Worm (Caenorhabditis elegans) whole organism, young adult: ENCODE measurements around the gene ephx-1.

Experiments used
- F39B2.1 ChIP-seq: fragments of 200-800 bp; sonication (Bioruptor generic); IDR thresholded peaks from 2 replicates; pipeline ENCODE4 v1.3.6; 2022; ENCODE audit warnings: missing genetic modification reagents, missing genetic modification characterization, missing compliant biosample characterization
- Y95B8A.8 ChIP-seq: fragments of 200-800 bp; sonication (Bioruptor generic); IDR thresholded peaks from 2 replicates; pipeline ENCODE4 v1.3.6; 2022; ENCODE audit warnings: missing genetic modification reagents, missing genetic modification characterization, missing compliant biosample characterization
- ZK185.1 ChIP-seq: sonication (generic microtip); optimal IDR thresholded peaks from 2 replicates; lab custom pipeline; 2016; ENCODE audit warnings: mild to moderate bottlenecking, missing genetic modification characterization, missing compliant biosample characterization; ENCODE audit not compliant: poor library complexity, severe bottlenecking
- ama-1 ChIP-seq, 3 experiments: fragments of 150-350 bp in 1 of 3; sonication (generic microtip) in 2 of 3; optimal IDR thresholded peaks; 2 replicates each; lab custom pipeline; 2014 to 2018; ENCODE audit warnings: missing biosample characterization in 2 of 3, missing genetic modification characterization in 2 of 3, missing genetic modification reagents in 2 of 3
- atf-7 ChIP-seq: sonication (generic microtip); optimal IDR thresholded peaks from 2 replicates; lab custom pipeline; 2017; ENCODE audit warnings: mild to moderate bottlenecking, missing genetic modification characterization, missing compliant biosample characterization
- attf-6 ChIP-seq: fragments of 200-800 bp; sonication (Bioruptor generic); IDR thresholded peaks from 2 replicates; pipeline ENCODE4 v1.3.6; 2022; ENCODE audit warnings: missing genetic modification reagents, missing genetic modification characterization, missing compliant biosample characterization
- fkh-3 ChIP-seq: sonication (generic microtip); optimal IDR thresholded peaks from 2 replicates; lab custom pipeline; 2016; ENCODE audit warnings: mild to moderate bottlenecking, missing genetic modification characterization, missing compliant biosample characterization
- gei-17 ChIP-seq: fragments of 200-800 bp; sonication (Bioruptor generic); optimal IDR thresholded peaks from 2 replicates; lab custom pipeline; 2018; ENCODE audit warnings: mild to moderate bottlenecking, missing genetic modification characterization, missing compliant biosample characterization
- snpc-4 ChIP-seq, 5 experiments: fragments of 150-350 bp in 1 of 5; sonication (generic microtip) in 4 of 5; optimal IDR thresholded peaks; 2 replicates each; lab custom pipeline; 2014 to 2018; ENCODE audit warnings: missing genetic modification characterization in 5 of 5, missing biosample characterization in 3 of 5, antibody characterized with exemption in 2 of 5, mild to moderate bottlenecking in 2 of 5, missing compliant biosample characterization in 2 of 5, missing genotype in 2 of 5, moderate library complexity in 2 of 5, missing genetic modification reagents in 1 of 5
- unc-62 ChIP-seq: fragments of 150-350 bp; optimal IDR thresholded peaks from 2 replicates; lab custom pipeline; 2014; ENCODE audit warnings: missing biosample characterization, missing genetic modification reagents, missing genetic modification characterization
- ztf-28 ChIP-seq: fragments of 200-800 bp; sonication (Bioruptor generic); IDR thresholded peaks from 2 replicates; pipeline ENCODE4 v1.3.6; 2022; ENCODE audit warnings: missing genetic modification reagents, missing genetic modification characterization, missing compliant biosample characterization

DNA sequence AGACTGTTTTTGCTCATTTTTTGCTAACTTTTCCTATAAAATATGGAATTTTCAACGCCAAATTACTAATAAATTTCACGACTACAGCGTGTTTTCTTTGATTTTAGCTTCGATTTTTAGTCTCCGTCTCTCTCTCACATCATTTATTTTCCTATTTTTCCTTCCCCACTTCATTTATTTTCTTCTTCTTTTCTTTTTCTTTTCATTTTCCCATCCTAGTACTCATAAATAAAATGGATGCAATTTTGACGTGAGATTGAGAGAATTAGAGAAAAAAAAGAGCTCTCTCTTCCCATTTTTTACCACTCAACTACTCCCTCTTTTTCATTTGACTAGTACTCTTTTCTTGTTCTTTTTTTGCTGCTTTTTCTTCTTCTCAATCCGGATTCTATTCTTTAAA is 44.4 kb upstream of the ephx-1 start:
- TF ChIP-seq fkh-3 (no peak), unc-62 (GFP tag; lab: Kevin White, UChicago) (no peak), gei-17 (no peak), snpc-4 (GFP tag; optimal IDR thresholded peaks at IDR 0.05; lab: Kevin White, UChicago) (no peak), snpc-4 (tag; optimal IDR thresholded peaks at IDR 0.05; lab: Kevin White, UChicago) (no peak), atf-7 (no peak), ama-1 (optimal IDR thresholded peaks at IDR 0.05; lab: Kevin White, UChicago) (no peak), ama-1 (GFP tag; optimal IDR thresholded peaks at IDR 0.05; lab: Kevin White, UChicago) (no peak), ztf-28 (GFP tag; lab: Robert Waterston, UW) (no peak), ZK185.1 (tag; lab: Kevin White, UChicago) (no peak), F39B2.1 (GFP tag; lab: Robert Waterston, UW) (no peak), Y95B8A.8 (no peak), attf-6 (no peak)
